Worm (Caenorhabditis elegans): ENCODE data around the gene ssp-33.

The ssp-33 gene

ce11 chrV:14711077-14711476 is at the start of gene ssp-33:
TSS of gene ssp-33 (plus strand) at chrV:14711377.
- TF ChIP-seq gmeb-1 (tag; optimal IDR thresholded peaks at IDR 0.05) (no peak), unc-62 (GFP tag; optimal IDR thresholded peaks at IDR 0.05) (no peak), nhr-10 (tag; optimal IDR thresholded peaks at IDR 0.05) (no peak), unc-39 (tag; optimal IDR thresholded peaks at IDR 0.05) (no peak), elt-3 (tag; optimal IDR thresholded peaks at IDR 0.05) (no peak), sma-9 (GFP tag; optimal IDR thresholded peaks at IDR 0.05) (no peak), sma-9 (tag; optimal IDR thresholded peaks at IDR 0.05) (no peak), lin-39 (tag; optimal IDR thresholded peaks at IDR 0.05) (no peak), ama-1 (optimal IDR thresholded peaks at IDR 0.05) (no peak), lsy-2 (tag; optimal IDR thresholded peaks at IDR 0.05) (no peak), nhr-21 (tag; optimal IDR thresholded peaks at IDR 0.05) (no peak), snpc-4 (tag; optimal IDR thresholded peaks at IDR 0.05) (no peak), nhr-129 (tag; optimal IDR thresholded peaks at IDR 0.05) (no peak), unc-55 (GFP tag; optimal IDR thresholded peaks at IDR 0.05) (no peak), lin-13 (GFP tag; optimal IDR thresholded peaks at IDR 0.05) (no peak), sem-4 (tag; optimal IDR thresholded peaks at IDR 0.05) (no peak), nhr-237 (tag; optimal IDR thresholded peaks at IDR 0.05) (no peak), peb-1 (tag; optimal IDR thresholded peaks at IDR 0.05) (no peak), aly-2 (tag; optimal IDR thresholded peaks at IDR 0.05) (no peak), ztf-1 (GFP tag; conservative IDR thresholded peaks at IDR 0.05) (no peak)

DNA sequence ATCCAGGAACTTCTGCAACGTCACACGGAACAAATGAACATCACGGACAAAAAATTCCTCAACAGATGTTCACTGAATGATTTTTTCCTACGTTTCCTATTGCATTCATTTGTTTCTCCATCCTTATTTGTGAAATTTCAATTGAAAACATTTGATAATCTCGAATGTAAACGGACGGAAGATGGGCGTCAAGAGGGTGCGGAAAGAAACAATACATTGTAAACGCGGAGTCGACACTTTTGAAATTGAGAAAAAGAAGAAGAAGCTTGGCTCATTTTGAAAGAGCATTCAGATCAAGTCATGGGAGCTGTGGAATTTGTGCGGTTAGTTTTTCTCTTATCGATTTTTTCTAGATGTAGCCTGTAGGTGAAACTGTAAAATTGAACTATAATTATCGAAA is 48.2 kb upstream of the ssp-33 start, which contains the start of gene C47E8.9:
C47E8.9 (plus strand) TSS at position 301 of the 400 bp plus-strand sequence.
- TF ChIP-seq ztf-11 (tag; optimal IDR thresholded peaks at IDR 0.05) (no peak), nhr-77 (tag; optimal IDR thresholded peaks at IDR 0.05) (no peak), unc-55 (GFP tag; optimal IDR thresholded peaks at IDR 0.05) (no peak), elt-1 (tag; optimal IDR thresholded peaks at IDR 0.05) (no peak), ceh-82 (tag; optimal IDR thresholded peaks at IDR 0.05) (no peak), lsy-2 (tag; optimal IDR thresholded peaks at IDR 0.05) (no peak), crh-2 (tag; optimal IDR thresholded peaks at IDR 0.05) (no peak), sma-3 (GFP tag; optimal IDR thresholded peaks at IDR 0.05) (no peak), nhr-12 (tag; optimal IDR thresholded peaks at IDR 0.05) (no peak), ztf-1 (GFP tag; conservative IDR thresholded peaks at IDR 0.05) (no peak), dmd-4 (tag; optimal IDR thresholded peaks at IDR 0.05) (no peak), unc-62 (GFP tag; optimal IDR thresholded peaks at IDR 0.05) (no peak), aly-2 (tag; optimal IDR thresholded peaks at IDR 0.05) (no peak)

DNA sequence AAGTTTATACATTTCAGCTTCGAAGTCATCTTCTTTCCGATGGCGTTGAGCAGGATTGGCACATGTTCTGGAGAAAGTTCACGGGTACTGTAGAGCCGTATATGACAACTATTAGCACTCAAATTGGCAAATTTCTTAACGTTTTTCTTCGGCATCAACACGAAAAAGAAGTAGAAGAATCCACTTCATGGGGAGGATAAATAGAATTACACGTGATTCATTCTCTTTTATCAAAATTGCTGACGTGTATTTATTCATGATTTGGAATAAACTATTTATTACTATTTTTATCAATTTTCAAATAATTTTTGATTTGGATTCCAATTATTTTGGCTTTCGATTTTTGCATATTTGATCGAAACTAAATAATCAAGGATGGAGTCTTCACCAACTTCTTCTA is 45.4 kb upstream of the ssp-33 start, which contains the start of gene C47E8.1:
C47E8.1 (plus strand) TSS at position 301 of the 400 bp plus-strand sequence.
- no peak for TF ChIP-seq Y55F3AM.14 (GFP tag; optimal IDR thresholded peaks at IDR 0.05)
- no peak for TF ChIP-seq mdl-1 (tag; optimal IDR thresholded peaks at IDR 0.05)
- TF ChIP-seq egl-27 (tag; optimal IDR thresholded peaks at IDR 0.05): no peak
- TF ChIP-seq nhr-12 (tag; optimal IDR thresholded peaks at IDR 0.05): no peak
- TF ChIP-seq lsy-2 (tag; optimal IDR thresholded peaks at IDR 0.05): no peak
- TF ChIP-seq crh-2 (tag; optimal IDR thresholded peaks at IDR 0.05): no peak
- TF ChIP-seq nhr-77 (tag; optimal IDR thresholded peaks at IDR 0.05): no peak
- no peak for TF ChIP-seq lin-13 (GFP tag; optimal IDR thresholded peaks at IDR 0.05)
- no peak for TF ChIP-seq alr-1 (tag; optimal IDR thresholded peaks at IDR 0.05)

DNA sequence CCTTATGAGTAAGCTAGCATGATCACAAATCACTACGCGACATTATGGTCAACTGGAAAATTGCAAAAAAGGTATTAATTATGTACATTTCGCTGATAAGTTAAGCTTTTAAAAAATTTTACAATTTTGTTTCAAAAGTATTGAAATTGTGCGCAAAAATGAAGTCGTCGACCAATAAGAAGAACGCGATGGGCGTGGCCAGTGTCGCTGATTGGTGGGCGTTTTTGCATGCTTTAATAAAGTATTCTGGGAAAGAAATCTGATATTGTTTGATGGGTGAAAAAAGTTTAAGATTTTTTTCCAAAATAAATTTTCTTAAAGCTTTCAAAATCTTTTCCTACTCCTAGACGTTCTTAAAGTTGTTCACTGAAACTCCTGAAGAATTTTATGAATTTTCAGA is 32.9 kb upstream of the ssp-33 start:
- TF ChIP-seq dmd-4 (tag; optimal IDR thresholded peaks at IDR 0.05) (no peak), ztf-4 (tag; optimal IDR thresholded peaks at IDR 0.05) (no peak), ztf-11 (tag; optimal IDR thresholded peaks at IDR 0.05) (no peak), sma-9 (GFP tag; optimal IDR thresholded peaks at IDR 0.05) (no peak), sma-9 (tag; optimal IDR thresholded peaks at IDR 0.05) (no peak), Y55F3AM.14 (GFP tag; optimal IDR thresholded peaks at IDR 0.05) (no peak), sem-4 (tag; optimal IDR thresholded peaks at IDR 0.05) (no peak), ceh-16 (tag; optimal IDR thresholded peaks at IDR 0.05) (no peak), egl-27 (tag; optimal IDR thresholded peaks at IDR 0.05) (no peak), elt-1 (tag; optimal IDR thresholded peaks at IDR 0.05) (no peak), nhr-10 (tag; optimal IDR thresholded peaks at IDR 0.05) (no peak), nhr-25 (tag; optimal IDR thresholded peaks at IDR 0.05) (no peak), R02D3.7 (tag; optimal IDR thresholded peaks at IDR 0.05) (no peak), ztf-1 (GFP tag; conservative IDR thresholded peaks at IDR 0.05) (no peak), zag-1 (tag; optimal IDR thresholded peaks at IDR 0.05) (no peak), mbf-1 (tag; optimal IDR thresholded peaks at IDR 0.05) (no peak), nhr-12 (tag; optimal IDR thresholded peaks at IDR 0.05) (no peak)
